Fruit fly (Drosophila melanogaster) whole organism, embryonic: ENCODE results near the gene CG9674.
A peak's percentile ranks its signal among the peaks of the same experiment; 100 is the strongest.

Source experiments
- Ada2b ChIP-seq: fragments of 200-800 bp; sonication (Bioruptor generic); IDR thresholded peaks from 2 replicates; pipeline ENCODE4 v1.3.6; 2022; ENCODE audit warnings: missing biosample characterization, missing genetic modification characterization
- CG13894 ChIP-seq: fragments of 200-800 bp; sonication (Bioruptor generic); optimal IDR thresholded peaks from 3 replicates; lab custom pipeline; 2018; ENCODE audit warnings: missing biosample characterization, mild to moderate bottlenecking, missing genetic modification characterization, moderate library complexity
- CG14050 ChIP-seq: fragments of 200-800 bp; sonication (Bioruptor generic); IDR thresholded peaks from 3 replicates; pipeline ENCODE4 v1.3.6; 2022; ENCODE audit warnings: missing biosample characterization, missing genetic modification characterization
- CG16779 ChIP-seq: fragments of 200-800 bp; sonication (Bioruptor generic); IDR thresholded peaks from 2 replicates; pipeline ENCODE4 v1.3.6; 2022; ENCODE audit warnings: missing biosample characterization, missing genetic modification characterization
- CG16815 ChIP-seq: fragments of 200-800 bp; sonication (Bioruptor generic); optimal IDR thresholded peaks from 3 replicates; lab custom pipeline; 2017; ENCODE audit warnings: missing biosample characterization, mild to moderate bottlenecking, missing genetic modification characterization
- CG3407 ChIP-seq: fragments of 200-800 bp; sonication (Bioruptor generic); optimal IDR thresholded peaks from 2 replicates; lab custom pipeline; 2018; ENCODE audit warnings: missing biosample characterization, mild to moderate bottlenecking, missing genetic modification characterization
- CG34422 ChIP-seq: fragments of 200-800 bp; sonication (Bioruptor generic); IDR thresholded peaks from 3 replicates; pipeline ENCODE4 v1.3.6; 2022; ENCODE audit warnings: missing biosample characterization, missing genetic modification characterization
- CG4360 ChIP-seq: fragments of 200-800 bp; sonication (Bioruptor generic); IDR thresholded peaks from 2 replicates; pipeline ENCODE4 v1.3.6; 2022; ENCODE audit warnings: missing biosample characterization, missing genetic modification characterization
- CG7987 ChIP-seq: fragments of 200-800 bp; sonication (Bioruptor generic); optimal IDR thresholded peaks from 2 replicates; lab custom pipeline; 2018; ENCODE audit warnings: missing biosample characterization, mild to moderate bottlenecking, missing genetic modification characterization, moderate library complexity
- CTCF ChIP-seq: fragments of 200-800 bp; sonication (Bioruptor generic); optimal IDR thresholded peaks from 2 replicates; lab custom pipeline; 2017; ENCODE audit warnings: missing biosample characterization, mild to moderate bottlenecking, missing genetic modification characterization, moderate library complexity
- Dp ChIP-seq: fragments of 200-800 bp; sonication (Bioruptor generic); optimal IDR thresholded peaks from 2 replicates; lab custom pipeline; 2018; ENCODE audit warnings: missing biosample characterization, mild to moderate bottlenecking, missing genetic modification characterization, moderate library complexity
- ERR ChIP-seq: fragments of 200-800 bp; sonication (Bioruptor generic); optimal IDR thresholded peaks from 2 replicates; lab custom pipeline; 2016; ENCODE audit warnings: missing biosample characterization, missing genetic modification characterization
- Ets65A ChIP-seq: fragments of 200-800 bp; sonication (Bioruptor generic); peaks from one replicate; lab custom pipeline; 2016; ENCODE audit warnings: missing biosample characterization, missing genetic modification characterization
- Gug ChIP-seq: fragments of 200-800 bp; sonication (Bioruptor generic); IDR thresholded peaks from 4 replicates; pipeline ENCODE4 v1.3.6; 2022; ENCODE audit warnings: missing biosample characterization, missing genetic modification characterization
- HLH54F ChIP-seq: fragments of 200-800 bp; sonication (Bioruptor generic); optimal IDR thresholded peaks from 3 replicates; lab custom pipeline; 2016; ENCODE audit warnings: missing biosample characterization, missing genetic modification characterization
- HLHmδ ChIP-seq: fragments of 200-800 bp; sonication (Bioruptor generic); optimal IDR thresholded peaks from 2 replicates; lab custom pipeline; 2018; ENCODE audit warnings: missing biosample characterization, mild to moderate bottlenecking, missing genetic modification characterization, moderate library complexity
- Med ChIP-seq: fragments of 200-800 bp; sonication (Bioruptor generic); peaks from one replicate; lab custom pipeline; 2016; ENCODE audit warnings: missing biosample characterization, missing genetic modification characterization, mild to moderate bottlenecking, inconsistent platforms, moderate library complexity
- Mrtf ChIP-seq: fragments of 200-800 bp; sonication (Bioruptor generic); IDR thresholded peaks from 3 replicates; pipeline ENCODE4 v1.3.6; 2022; ENCODE audit warnings: missing biosample characterization, missing genetic modification characterization
- Myb ChIP-seq: fragments of 200-800 bp; sonication (Bioruptor generic); optimal IDR thresholded peaks from 2 replicates; lab custom pipeline; 2016; ENCODE audit warnings: missing biosample characterization, missing genetic modification characterization
- Trl ChIP-seq, 3 experiments: fragments of >200 bp in 2 of 3; fragments of 200-800 bp in 1 of 3; sonication (Bioruptor generic) in 1 of 3; optimal IDR thresholded peaks; 2 replicates in 1 of 3; 3 replicates in 2 of 3; lab custom pipeline; 2016 to 2017; ENCODE audit warnings: missing biosample characterization in 1 of 3, missing genetic modification characterization in 1 of 3
- cas ChIP-seq: fragments of 200-800 bp; sonication (Bioruptor generic); IDR thresholded peaks from 2 replicates; pipeline ENCODE4 v1.3.6; 2022; ENCODE audit warnings: missing biosample characterization, missing genetic modification characterization
- corto ChIP-seq: fragments of 200-800 bp; sonication (Bioruptor generic); optimal IDR thresholded peaks from 2 replicates; lab custom pipeline; 2016; ENCODE audit warnings: missing biosample characterization, mild to moderate bottlenecking, missing genetic modification characterization, moderate library complexity
- cwo ChIP-seq: fragments of 200-800 bp; sonication (Bioruptor generic); optimal IDR thresholded peaks from 3 replicates; lab custom pipeline; 2017; ENCODE audit warnings: missing biosample characterization, missing genetic modification characterization, mild to moderate bottlenecking, moderate library complexity, missing genetic modification reagents
- danr ChIP-seq: fragments of 200-800 bp; sonication (Bioruptor generic); IDR thresholded peaks from 2 replicates; pipeline ENCODE4 v1.3.6; 2022; ENCODE audit warnings: missing biosample characterization, missing genetic modification characterization
- gfzf ChIP-seq: fragments of 200-800 bp; sonication (Bioruptor generic); optimal IDR thresholded peaks from 2 replicates; lab custom pipeline; 2016; ENCODE audit warnings: missing biosample characterization, mild to moderate bottlenecking, missing genetic modification characterization, moderate library complexity
- grau ChIP-seq: fragments of 200-800 bp; optimal IDR thresholded peaks from 3 replicates; lab custom pipeline; 2019; ENCODE audit warnings: missing biosample characterization, mild to moderate bottlenecking, missing genetic modification characterization, moderate library complexity
- inv ChIP-seq: fragments of 200-800 bp; sonication (Bioruptor generic); IDR thresholded peaks from 2 replicates; pipeline ENCODE4 v1.3.6; 2022; ENCODE audit warnings: missing biosample characterization, missing genetic modification characterization; ENCODE audit not compliant: partially characterized antibody
- kni ChIP-seq: fragments of 200-800 bp; sonication (Bioruptor generic); optimal IDR thresholded peaks from 3 replicates; lab custom pipeline; 2017; ENCODE audit warnings: mild to moderate bottlenecking, missing biosample characterization, missing genetic modification reagents, missing genetic modification characterization
- lov ChIP-seq, 2 experiments: fragments of 200-800 bp in 1 of 2; fragments of >200 bp in 1 of 2; sonication (Bioruptor generic) in 1 of 2; IDR thresholded peaks in 1 of 2; optimal IDR thresholded peaks in 1 of 2; 2 replicates in 1 of 2; 3 replicates in 1 of 2; pipeline versions ENCODE4 v1.3.6 to Lab custom; 2017 to 2022; ENCODE audit warnings: missing biosample characterization in 1 of 2, missing genetic modification characterization in 1 of 2
- nom ChIP-seq: fragments of 200-800 bp; sonication (Bioruptor generic); optimal IDR thresholded peaks from 2 replicates; lab custom pipeline; 2017; ENCODE audit warnings: missing biosample characterization, missing genetic modification characterization, mild to moderate bottlenecking, moderate library complexity, missing genetic modification reagents
- seq ChIP-seq: fragments of 200-800 bp; sonication (Bioruptor generic); IDR thresholded peaks from 2 replicates; pipeline ENCODE4 v1.3.6; 2022; ENCODE audit warnings: missing biosample characterization, missing genetic modification characterization
- slbo ChIP-seq: fragments of 200-800 bp; sonication (Bioruptor generic); IDR thresholded peaks from 2 replicates; pipeline ENCODE4 v1.3.6; 2022; ENCODE audit warnings: missing biosample characterization, missing genetic modification characterization
- so ChIP-seq: fragments of 200-800 bp; sonication (Bioruptor generic); IDR thresholded peaks from 3 replicates; pipeline ENCODE4 v1.3.6; 2022; ENCODE audit warnings: missing biosample characterization, missing genetic modification characterization
- sob ChIP-seq: fragments of 200-800 bp; sonication (Bioruptor generic); IDR thresholded peaks from 2 replicates; pipeline ENCODE4 v1.3.6; 2022; ENCODE audit warnings: missing biosample characterization, missing genetic modification characterization
- sr ChIP-seq: fragments of 200-800 bp; sonication (Bioruptor generic); IDR thresholded peaks from 3 replicates; pipeline ENCODE4 v1.3.6; 2022; ENCODE audit warnings: missing biosample characterization, missing genetic modification characterization
- sug ChIP-seq: fragments of 200-800 bp; optimal IDR thresholded peaks from 2 replicates; lab custom pipeline; 2019; ENCODE audit warnings: missing biosample characterization, mild to moderate bottlenecking, missing genetic modification characterization, moderate library complexity
- wdn ChIP-seq: fragments of 200-800 bp; sonication (Bioruptor generic); IDR thresholded peaks from 2 replicates; pipeline ENCODE4 v1.3.6; 2022; ENCODE audit warnings: missing biosample characterization, missing genetic modification characterization
- wek ChIP-seq: fragments of 200-800 bp; sonication (Bioruptor generic); optimal IDR thresholded peaks from 3 replicates; lab custom pipeline; 2018; ENCODE audit warnings: missing biosample characterization, mild to moderate bottlenecking, missing genetic modification characterization, moderate library complexity
- zf30C ChIP-seq: fragments of 200-800 bp; sonication (Bioruptor generic); optimal IDR thresholded peaks from 3 replicates; lab custom pipeline; 2018; ENCODE audit warnings: missing biosample characterization, mild to moderate bottlenecking, missing genetic modification characterization
- zfh2 ChIP-seq: fragments of 200-800 bp; sonication (Bioruptor generic); optimal IDR thresholded peaks from 2 replicates; lab custom pipeline; 2016; ENCODE audit warnings: missing biosample characterization, missing genetic modification characterization

CG9674 gene

dm6 chr3L:16807558-16807957 is at the start of gene CG9674:
Gene CG9674 (minus strand): TSS chr3L:16807731.
- peak; percentile 59; the same call in 1 of the 2 replicates for TF ChIP-seq CG4360 (GFP tag; lab: Robert Waterston, UW)
- TF ChIP-seq HLH54F, result no peak
- TF ChIP-seq seq, result peak; percentile 14; the same call in 1 of the 2 replicates
- peak; percentile 72 for TF ChIP-seq nom (GFP tag; lab: Kevin White, UChicago)
- no peak for TF ChIP-seq danr (GFP tag; lab: Robert Waterston, UW)
- TF ChIP-seq Trl (optimal IDR thresholded peaks at IDR 0.05; lab: Kevin White, UChicago), result peak; percentile 51
- TF ChIP-seq Trl (GFP tag; optimal IDR thresholded peaks at IDR 0.05; lab: Kevin White, UChicago), result no peak

dm6 chr3L:16855287-16855686 is 47.8 kb upstream of the CG9674 start:
- TF ChIP-seq inv (GFP tag; lab: Robert Waterston, UW), result no peak
- no peak for TF ChIP-seq cas (GFP tag; lab: Robert Waterston, UW)
- no peak for TF ChIP-seq sob (GFP tag; lab: Robert Waterston, UW)
- TF ChIP-seq Gug (GFP tag; lab: Robert Waterston, UW), result no peak
- no peak for TF ChIP-seq CG14050 (GFP tag; lab: Robert Waterston, UW)
- no peak for TF ChIP-seq so (GFP tag; lab: Robert Waterston, UW)
- peak; percentile 47; the same call in 1 of the 2 replicates for TF ChIP-seq CG16779
- no peak for TF ChIP-seq zf30C
- no peak for TF ChIP-seq slbo
- TF ChIP-seq wdn (GFP tag; lab: Robert Waterston, UW), result no peak
- no peak for TF ChIP-seq grau (tag; lab: Kevin White, UChicago)
- TF ChIP-seq gfzf (GFP tag; lab: Kevin White, UChicago), result no peak
- 0 out of 3 replicates have a peak, but pooled peaks have one; percentile 6 for TF ChIP-seq sr (GFP tag; lab: Robert Waterston, UW)
- no peak for TF ChIP-seq lov (optimal IDR thresholded peaks at IDR 0.05; lab: Kevin White, UChicago)
- TF ChIP-seq lov (GFP tag; IDR thresholded peaks at IDR 0.05; lab: Robert Waterston, UW), result 0 out of 3 replicates have a peak, but pooled peaks have one; percentile 39
- no peak for TF ChIP-seq corto
- TF ChIP-seq kni, result peak; percentile 48
- peak; percentile 54 for TF ChIP-seq Ets65A (GFP tag; lab: Kevin White, UChicago)
- no peak for TF ChIP-seq CG7987 (GFP tag; lab: Kevin White, UChicago)
- TF ChIP-seq sug (tag; lab: Kevin White, UChicago), result peak; percentile 24
- no peak for TF ChIP-seq ERR (GFP tag; lab: Kevin White, UChicago)
- TF ChIP-seq Med (GFP tag; lab: Kevin White, UChicago), result no peak
- TF ChIP-seq HLHmδ, result no peak
- no peak for TF ChIP-seq Dp (GFP tag; lab: Kevin White, UChicago)
- TF ChIP-seq CG34422, result peak; percentile 14; the same call in 1 of the 3 replicates
- no peak for TF ChIP-seq CTCF
- TF ChIP-seq wek (GFP tag; lab: Kevin White, UChicago), result no peak
- no peak for TF ChIP-seq Ada2b (GFP tag; lab: Robert Waterston, UW)
- TF ChIP-seq CG13894 (tag; lab: Kevin White, UChicago), result no peak
- no peak for TF ChIP-seq CG3407 (GFP tag; lab: Kevin White, UChicago)
- no peak for TF ChIP-seq Myb (GFP tag; lab: Kevin White, UChicago)
- no peak for TF ChIP-seq Mrtf (GFP tag; lab: Robert Waterston, UW)
- peak; percentile 88 for TF ChIP-seq cwo
- TF ChIP-seq CG16815 (GFP tag; lab: Kevin White, UChicago), result no peak
- no peak for TF ChIP-seq zfh2 (GFP tag; lab: Kevin White, UChicago)
